Fruit fly (Drosophila melanogaster) whole organism, embryonic: ENCODE results near the gene Mocs2A.

Experiments used
- CG10209 ChIP-seq: fragments of 200-800 bp; sonication (Bioruptor generic); optimal IDR thresholded peaks from 3 replicates; lab custom pipeline; 2017; ENCODE audit warnings: missing biosample characterization, mild to moderate bottlenecking, missing genetic modification characterization, missing genetic modification reagents
- Scr ChIP-seq: fragments of 200-800 bp; sonication (Bioruptor generic); IDR thresholded peaks from 2 replicates; pipeline ENCODE4 v1.3.6; 2022; ENCODE audit warnings: missing biosample characterization, missing genetic modification characterization; ENCODE audit not compliant: partially characterized antibody

DNA sequence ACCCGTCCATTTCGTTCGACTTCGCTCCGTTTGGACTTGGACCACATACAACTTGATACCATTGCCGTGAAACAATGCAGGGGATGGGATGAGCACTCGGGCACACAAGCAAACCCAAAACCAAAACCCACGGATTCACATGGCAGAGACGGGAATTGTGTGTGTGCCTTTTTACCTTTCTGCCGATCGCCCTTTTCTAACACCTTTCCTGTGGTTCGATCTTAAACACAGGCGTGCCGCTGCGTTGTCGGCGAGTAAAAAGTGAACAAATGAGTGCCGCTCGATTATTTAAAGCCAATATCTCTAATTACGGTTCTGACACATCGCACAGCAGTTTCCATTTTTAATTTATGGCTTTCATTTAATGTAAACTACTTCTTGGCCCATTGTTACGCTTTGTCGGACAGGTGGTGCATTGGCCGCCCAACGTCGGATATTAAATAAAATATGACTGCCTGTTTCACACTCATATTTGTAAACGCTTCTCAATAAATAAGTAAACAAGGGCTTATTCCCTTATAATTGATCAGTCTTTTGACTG lies 49.8 kb downstream of the Mocs2A start:
- no peak for TF ChIP-seq CG10209 (GFP tag; lab: Kevin White, UChicago)
- no peak for TF ChIP-seq Scr
